Fruit fly (Drosophila melanogaster): ENCODE measurements around the gene CtsB.

dm6 chrX:13811480-13811879 is 29.5 kb upstream of the CtsB start, which contains the start of gene CG11095:
- TF ChIP-seq gem (tag; optimal IDR thresholded peaks at IDR 0.05) (no peak), CG10274 (GFP tag; optimal IDR thresholded peaks at IDR 0.05) (no peak), dimm (GFP tag; IDR thresholded peaks at IDR 0.05) (no peak), Usf (GFP tag; optimal IDR thresholded peaks at IDR 0.05) (no peak), Hmx (GFP tag; optimal IDR thresholded peaks at IDR 0.05) (no peak), abd-A (tag; optimal IDR thresholded peaks at IDR 0.05) (no peak), CG11247 (GFP tag; IDR thresholded peaks at IDR 0.05) (no peak), Mrtf (GFP tag; IDR thresholded peaks at IDR 0.05) (no peak)
